Worm (Caenorhabditis elegans) whole organism, L1 larva: Measurements from ENCODE around the gene dpr-1.

Source experiments
- efl-1 ChIP-seq, 4 experiments: fragments of 150-350 bp; optimal IDR thresholded peaks in 3 of 4; peaks in 1 of 4; 1 replicate in 1 of 4; 2 replicates in 3 of 4; lab custom pipeline; 2014; ENCODE audit warnings: missing biosample characterization in 2 of 4, missing genetic modification characterization in 2 of 4, missing genetic modification reagents in 2 of 4
- fos-1 ChIP-seq: fragments of 150-350 bp; optimal IDR thresholded peaks from 2 replicates; lab custom pipeline; 2014; ENCODE audit warnings: missing biosample characterization, missing genetic modification characterization
- grh-1 ChIP-seq: fragments of 200-800 bp; sonication (Bioruptor generic); IDR thresholded peaks from 2 replicates; pipeline ENCODE4 v1.3.6; 2022; ENCODE audit warnings: missing genetic modification reagents, missing genetic modification characterization, missing compliant biosample characterization
- lin-39 ChIP-seq: fragments of 150-350 bp; optimal IDR thresholded peaks from 2 replicates; lab custom pipeline; 2014; ENCODE audit warnings: missing biosample characterization, missing genetic modification reagents, missing genetic modification characterization
- nhr-28 ChIP-seq: fragments of 150-350 bp; optimal IDR thresholded peaks from 2 replicates; lab custom pipeline; 2014; ENCODE audit warnings: missing biosample characterization, missing genetic modification characterization
- snpc-4 ChIP-seq: fragments of 150-350 bp; optimal IDR thresholded peaks from 2 replicates; lab custom pipeline; 2014; ENCODE audit warnings: missing biosample characterization, missing genetic modification characterization
- unc-62 ChIP-seq: fragments of 150-350 bp; optimal IDR thresholded peaks from 2 replicates; lab custom pipeline; 2014; ENCODE audit warnings: missing biosample characterization, missing genetic modification reagents, missing genetic modification characterization
- ztf-4 ChIP-seq: fragments of 150-350 bp; optimal IDR thresholded peaks from 2 replicates; lab custom pipeline; 2014; ENCODE audit warnings: missing biosample characterization, missing genetic modification characterization

DNA sequence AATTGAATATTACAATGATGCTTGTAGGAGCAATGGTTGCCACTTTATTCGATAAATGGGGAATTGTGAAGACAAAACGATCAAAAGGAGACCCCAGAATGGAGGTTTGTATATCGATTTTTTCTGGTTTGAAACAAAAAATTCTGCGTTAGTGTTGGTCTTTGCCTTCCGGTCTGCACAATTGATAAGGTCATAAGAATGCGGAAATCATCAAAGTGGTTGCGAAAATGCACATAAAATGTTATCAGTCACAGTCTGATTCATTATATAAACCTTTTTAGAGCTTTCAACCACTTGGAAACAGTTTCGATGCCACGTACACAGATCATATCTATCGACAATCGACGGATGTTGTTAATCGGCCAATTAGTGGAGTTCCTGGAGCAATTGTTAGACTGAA lies 48.4 kb downstream of the dpr-1 start:
- TF ChIP-seq efl-1 (optimal IDR thresholded peaks at IDR 0.05; lab: Kevin White, UChicago) (no peak), efl-1 (GFP tag; optimal IDR thresholded peaks at IDR 0.05 in 1 of 2; lab: Kevin White, UChicago) (no peak), grh-1 (no peak), lin-39 (tag; lab: Kevin White, UChicago) (no peak), snpc-4 (tag; lab: Kevin White, UChicago) (no peak), unc-62 (GFP tag; lab: Kevin White, UChicago) (no peak), ztf-4 (tag; lab: Kevin White, UChicago) (no peak), fos-1 (tag; lab: Kevin White, UChicago) (no peak), nhr-28 (tag; lab: Kevin White, UChicago) (no peak)
